Worm (Caenorhabditis elegans) whole organism, L4 larva: ENCODE data around the gene C14B9.3.
A peak's percentile ranks its signal among the peaks of the same experiment; 100 is the strongest.

ENCODE experiments used
- ZK546.5 ChIP-seq, 2 experiments: sonication (generic microtip); optimal IDR thresholded peaks; 2 replicates each; lab custom pipeline; 2017; ENCODE audit warnings: missing biosample characterization in 2 of 2, missing genetic modification characterization in 2 of 2
- ama-1 ChIP-seq: fragments of 150-350 bp; optimal IDR thresholded peaks from 2 replicates; lab custom pipeline; 2014; ENCODE audit warnings: inconsistent platforms, mixed read lengths
- ces-1 ChIP-seq: fragments of 150-350 bp; sonication (generic microtip); optimal IDR thresholded peaks from 4 replicates; lab custom pipeline; 2014; ENCODE audit warnings: missing biosample characterization, missing genetic modification reagents, missing genetic modification characterization
- egl-27 ChIP-seq: sonication (generic microtip); optimal IDR thresholded peaks from 3 replicates; lab custom pipeline; 2017; ENCODE audit warnings: missing biosample characterization, missing genetic modification reagents, missing genetic modification characterization
- fkh-10 ChIP-seq: fragments of 150-350 bp; optimal IDR thresholded peaks from 2 replicates; lab custom pipeline; 2014; ENCODE audit warnings: missing biosample characterization, missing genetic modification reagents, missing genetic modification characterization
- hif-1 ChIP-seq, 2 experiments: sonication (generic microtip); optimal IDR thresholded peaks; 2 replicates each; lab custom pipeline; 2016 to 2017; ENCODE audit warnings: missing compliant biosample characterization in 2 of 2, missing genetic modification characterization in 2 of 2, missing genetic modification reagents in 2 of 2, missing genotype in 2 of 2, mild to moderate bottlenecking in 1 of 2

DNA sequence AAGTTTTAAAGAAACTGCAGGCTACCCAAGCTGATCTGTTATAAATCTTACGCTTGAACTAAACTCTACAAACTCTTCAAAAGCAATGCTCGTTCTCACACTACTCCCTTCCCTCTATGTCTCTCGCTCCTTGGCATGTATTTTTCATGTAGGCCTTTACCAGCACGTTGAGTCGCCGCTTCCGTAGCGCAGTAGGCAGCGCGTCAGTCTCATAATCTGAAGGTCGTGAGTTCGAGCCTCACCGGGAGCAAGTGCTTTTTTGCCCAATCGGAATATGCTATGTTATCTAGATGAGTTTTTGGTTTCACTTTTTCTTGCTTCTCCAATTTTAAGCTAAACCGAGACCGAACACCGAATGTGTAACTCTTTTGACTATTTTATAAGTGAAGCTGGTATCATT lies 2.1 kb upstream of the C14B9.3 start:
- TF ChIP-seq ama-1 (lab: Kevin White, UChicago) (no peak), fkh-10 (GFP tag; lab: Kevin White, UChicago) (peak; percentile 9), ces-1 (GFP tag; lab: Kevin White, UChicago) (no peak), ZK546.5 (tag; optimal IDR thresholded peaks at IDR 0.05; lab: Kevin White, UChicago) (no peak), hif-1 (tag; optimal IDR thresholded peaks at IDR 0.05; lab: Kevin White, UChicago) (peak in 1 of 2 experiments; percentile 9), egl-27 (no peak)
